Worm (Caenorhabditis elegans): ENCODE data around the gene F30H5.3.

- no peak for TF ChIP-seq aha-1 (tag; optimal IDR thresholded peaks at IDR 0.05)
- TF ChIP-seq nhr-28 (tag; optimal IDR thresholded peaks at IDR 0.05): no peak
- TF ChIP-seq elt-2 (tag; optimal IDR thresholded peaks at IDR 0.05): peak; percentile 85
- peak; percentile 34 for TF ChIP-seq aly-2 (tag; optimal IDR thresholded peaks at IDR 0.05)
- TF ChIP-seq unc-62 (GFP tag; optimal IDR thresholded peaks at IDR 0.05): no peak
- peak; percentile 2 to 32 for TF ChIP-seq lin-35 (GFP tag; optimal IDR thresholded peaks at IDR 0.05)
- no peak for TF ChIP-seq egl-27 (tag; optimal IDR thresholded peaks at IDR 0.05)
- TF ChIP-seq snpc-4 (tag; optimal IDR thresholded peaks at IDR 0.05): no peak
- no peak for TF ChIP-seq pag-3 (tag; optimal IDR thresholded peaks at IDR 0.05; ENCODE audit: borderline replicate concordance, insufficient read depth)
- TF ChIP-seq ces-1 (GFP tag; optimal IDR thresholded peaks at IDR 0.05): no peak
- TF ChIP-seq grh-1 (GFP tag; IDR thresholded peaks at IDR 0.05): no peak
These were observed 23.5 kb upstream of the F30H5.3 start for ce11 chrIII:535266-536107.
